Fruit fly (Drosophila melanogaster) whole organism, embryonic: ENCODE results near the gene SsRbeta.

ENCODE experiments used
- Atf-2 ChIP-seq: fragments of 200-800 bp; sonication (Bioruptor generic); optimal IDR thresholded peaks from 2 replicates; lab custom pipeline; 2016; ENCODE audit warnings: missing biosample characterization, missing genetic modification characterization
- B-H2 ChIP-seq: fragments of 200-800 bp; sonication (Bioruptor generic); optimal IDR thresholded peaks from 2 replicates; lab custom pipeline; 2018; ENCODE audit warnings: missing biosample characterization, mild to moderate bottlenecking, missing genetic modification characterization
- CG1024 ChIP-seq: fragments of 200-800 bp; sonication (Bioruptor generic); IDR thresholded peaks from 2 replicates; pipeline ENCODE4 v1.3.6; 2022; ENCODE audit warnings: missing biosample characterization, missing genetic modification characterization
- CG13624 ChIP-seq: fragments of 200-800 bp; sonication (Bioruptor generic); optimal IDR thresholded peaks from 2 replicates; lab custom pipeline; 2016; ENCODE audit warnings: missing biosample characterization, missing genetic modification characterization
- CG13775 ChIP-seq: fragments of 200-800 bp; sonication (Bioruptor generic); optimal IDR thresholded peaks from 3 replicates; lab custom pipeline; 2017; ENCODE audit warnings: missing biosample characterization, mild to moderate bottlenecking, missing genetic modification characterization
- CG13894 ChIP-seq: fragments of 200-800 bp; sonication (Bioruptor generic); optimal IDR thresholded peaks from 3 replicates; lab custom pipeline; 2018; ENCODE audit warnings: missing biosample characterization, mild to moderate bottlenecking, missing genetic modification characterization, moderate library complexity
- CG1529 ChIP-seq: fragments of 200-800 bp; sonication (Bioruptor generic); optimal IDR thresholded peaks from 3 replicates; lab custom pipeline; 2018; ENCODE audit warnings: missing biosample characterization, missing genetic modification characterization
- CG1647 ChIP-seq: fragments of 200-800 bp; sonication (Bioruptor generic); optimal IDR thresholded peaks from 3 replicates; lab custom pipeline; 2016; ENCODE audit warnings: missing biosample characterization, missing genetic modification characterization
- CG17361 ChIP-seq: fragments of 200-800 bp; sonication (Bioruptor generic); IDR thresholded peaks from 3 replicates; pipeline ENCODE4 v1.3.6; 2022; ENCODE audit warnings: missing biosample characterization, missing genetic modification characterization
- CG17802 ChIP-seq: fragments of 200-800 bp; sonication (Bioruptor generic); optimal IDR thresholded peaks from 2 replicates; lab custom pipeline; 2018; ENCODE audit warnings: missing biosample characterization, mild to moderate bottlenecking, missing genetic modification characterization, moderate library complexity
- CG1792 ChIP-seq: fragments of 200-800 bp; sonication (Bioruptor generic); optimal IDR thresholded peaks from 2 replicates; lab custom pipeline; 2016; ENCODE audit warnings: missing biosample characterization, missing genetic modification characterization
- CG18262 ChIP-seq: fragments of 200-800 bp; optimal IDR thresholded peaks from 3 replicates; lab custom pipeline; 2019; ENCODE audit warnings: missing biosample characterization, mild to moderate bottlenecking, missing genetic modification characterization, moderate library complexity
- CG2120 ChIP-seq: fragments of 200-800 bp; sonication (Bioruptor generic); optimal IDR thresholded peaks from 3 replicates; lab custom pipeline; 2016; ENCODE audit warnings: missing biosample characterization, missing genetic modification characterization
- CG32532 ChIP-seq: fragments of 200-800 bp; sonication (Bioruptor generic); IDR thresholded peaks from 2 replicates; pipeline ENCODE4 v1.3.6; 2022; ENCODE audit warnings: missing biosample characterization, missing genetic modification characterization
- CG34224 ChIP-seq: fragments of 200-800 bp; sonication (Bioruptor generic); IDR thresholded peaks from 3 replicates; pipeline ENCODE4 v1.3.6; 2022; ENCODE audit warnings: missing biosample characterization, missing genetic modification characterization; ENCODE audit not compliant: partially characterized antibody
- CG34376 ChIP-seq: fragments of 200-800 bp; sonication (Bioruptor generic); optimal IDR thresholded peaks from 2 replicates; lab custom pipeline; 2018; ENCODE audit warnings: missing biosample characterization, mild to moderate bottlenecking, missing genetic modification characterization
- CG5245 ChIP-seq: fragments of 200-800 bp; sonication (Bioruptor generic); optimal IDR thresholded peaks from 3 replicates; lab custom pipeline; 2016; ENCODE audit warnings: missing biosample characterization, missing genetic modification characterization
- CG7357 ChIP-seq: fragments of 200-800 bp; sonication (Bioruptor generic); IDR thresholded peaks from 3 replicates; pipeline ENCODE4 v1.3.6; 2022; ENCODE audit warnings: missing biosample characterization, missing genetic modification characterization
- CG7839 ChIP-seq: fragments of 200-800 bp; sonication (Bioruptor generic); optimal IDR thresholded peaks from 3 replicates; lab custom pipeline; 2018; ENCODE audit warnings: missing biosample characterization, mild to moderate bottlenecking, missing genetic modification characterization, moderate library complexity
- CG8281 ChIP-seq: fragments of 200-800 bp; sonication (Bioruptor generic); optimal IDR thresholded peaks from 2 replicates; lab custom pipeline; 2018; ENCODE audit warnings: missing biosample characterization, mild to moderate bottlenecking, missing genetic modification characterization, moderate library complexity
- CG9215 ChIP-seq: fragments of 200-800 bp; sonication (Bioruptor generic); IDR thresholded peaks from 2 replicates; pipeline ENCODE4 v1.3.6; 2022; ENCODE audit warnings: missing biosample characterization, missing genetic modification characterization
- CG9437 ChIP-seq: fragments of 200-800 bp; sonication (Bioruptor generic); optimal IDR thresholded peaks from 2 replicates; lab custom pipeline; 2018; ENCODE audit warnings: missing biosample characterization, mild to moderate bottlenecking, missing genetic modification characterization
- CG9876 ChIP-seq: fragments of 200-800 bp; sonication (Bioruptor generic); optimal IDR thresholded peaks from 2 replicates; lab custom pipeline; 2016; ENCODE audit warnings: missing biosample characterization, missing genetic modification characterization
- CoRest ChIP-seq: fragments of 200-800 bp; sonication (Bioruptor generic); optimal IDR thresholded peaks from 3 replicates; lab custom pipeline; 2018; ENCODE audit warnings: missing biosample characterization, mild to moderate bottlenecking, missing genetic modification characterization, moderate library complexity
- E2f1 ChIP-seq: fragments of 200-800 bp; sonication (Bioruptor generic); IDR thresholded peaks from 2 replicates; pipeline ENCODE4 v1.3.6; 2022; ENCODE audit warnings: missing biosample characterization, missing genetic modification characterization
- Ets65A ChIP-seq: fragments of 200-800 bp; sonication (Bioruptor generic); peaks from one replicate; lab custom pipeline; 2016; ENCODE audit warnings: missing biosample characterization, missing genetic modification characterization
- HLH3B ChIP-seq: fragments of 200-800 bp; sonication (Bioruptor generic); IDR thresholded peaks from 2 replicates; pipeline ENCODE4 v1.3.6; 2022; ENCODE audit warnings: missing biosample characterization, missing genetic modification characterization
- Hmx ChIP-seq: fragments of 200-800 bp; sonication (Bioruptor generic); optimal IDR thresholded peaks from 2 replicates; lab custom pipeline; 2016; ENCODE audit warnings: missing biosample characterization, missing genetic modification characterization
- Hr51 ChIP-seq, 2 experiments: fragments of 200-800 bp; sonication (Bioruptor generic); optimal IDR thresholded peaks; 2 replicates in 1 of 2; 3 replicates in 1 of 2; lab custom pipeline; 2016 to 2018; ENCODE audit warnings: missing biosample characterization in 2 of 2, missing genetic modification characterization in 2 of 2, mild to moderate bottlenecking in 1 of 2, moderate library complexity in 1 of 2
- NfI ChIP-seq: fragments of 200-800 bp; sonication (Bioruptor generic); optimal IDR thresholded peaks from 3 replicates; lab custom pipeline; 2018; ENCODE audit warnings: missing biosample characterization, mild to moderate bottlenecking, missing genetic modification characterization, moderate library complexity
- Xbp1 ChIP-seq: fragments of 200-800 bp; sonication (Bioruptor generic); optimal IDR thresholded peaks from 3 replicates; lab custom pipeline; 2016; ENCODE audit warnings: missing biosample characterization, mild to moderate bottlenecking, missing genetic modification characterization
- ash1 ChIP-seq: fragments of 200-800 bp; sonication (Bioruptor generic); optimal IDR thresholded peaks from 2 replicates; lab custom pipeline; 2018; ENCODE audit warnings: missing biosample characterization, mild to moderate bottlenecking, missing genetic modification characterization
- bowl ChIP-seq: fragments of 200-800 bp; sonication (Bioruptor generic); IDR thresholded peaks from 2 replicates; pipeline ENCODE4 v1.3.6; 2022; ENCODE audit warnings: missing biosample characterization, missing genetic modification characterization
- cad ChIP-seq: fragments of >200 bp; optimal IDR thresholded peaks from 2 replicates; lab custom pipeline; 2017; ENCODE audit warnings: missing biosample characterization, missing genetic modification characterization
- crol ChIP-seq: fragments of 200-800 bp; sonication (Bioruptor generic); IDR thresholded peaks from 2 replicates; pipeline ENCODE4 v1.3.6; 2022; ENCODE audit warnings: missing biosample characterization, missing genetic modification characterization
- cwo ChIP-seq: fragments of 200-800 bp; sonication (Bioruptor generic); optimal IDR thresholded peaks from 3 replicates; lab custom pipeline; 2017; ENCODE audit warnings: missing biosample characterization, missing genetic modification characterization, mild to moderate bottlenecking, moderate library complexity, missing genetic modification reagents
- da ChIP-seq: fragments of 200-800 bp; sonication (Bioruptor generic); optimal IDR thresholded peaks from 2 replicates; lab custom pipeline; 2016; ENCODE audit warnings: missing biosample characterization, missing genetic modification characterization
- dpn ChIP-seq, 2 experiments: fragments of 200-800 bp; sonication (Bioruptor generic); optimal IDR thresholded peaks; 3 replicates each; lab custom pipeline; 2016; ENCODE audit warnings: missing biosample characterization in 2 of 2, missing genetic modification characterization in 2 of 2
- esg ChIP-seq: fragments of 200-800 bp; sonication (Bioruptor generic); conservative IDR thresholded peaks from 2 replicates; pipeline ENCODE4 v1.3.6; 2022; ENCODE audit warnings: missing biosample characterization, missing genetic modification characterization
- ken ChIP-seq: fragments of 200-800 bp; sonication (Bioruptor generic); IDR thresholded peaks from 3 replicates; pipeline ENCODE4 v1.3.6; 2022; ENCODE audit warnings: missing biosample characterization, missing genetic modification characterization
- klu ChIP-seq: fragments of 200-800 bp; sonication (Bioruptor generic); IDR thresholded peaks from 2 replicates; pipeline ENCODE4 v1.3.6; 2022; ENCODE audit warnings: missing biosample characterization, missing genetic modification characterization
- knrl ChIP-seq: fragments of 200-800 bp; sonication (Bioruptor generic); IDR thresholded peaks from 3 replicates; pipeline ENCODE4 v1.3.6; 2022; ENCODE audit warnings: missing biosample characterization, missing genetic modification characterization; ENCODE audit not compliant: partially characterized antibody
- nerfin-1 ChIP-seq: fragments of 200-800 bp; sonication (Bioruptor generic); optimal IDR thresholded peaks from 3 replicates; lab custom pipeline; 2019; ENCODE audit warnings: missing biosample characterization, mild to moderate bottlenecking, missing genetic modification characterization, moderate library complexity
- pho ChIP-seq: fragments of 200-800 bp; sonication (Bioruptor generic); optimal IDR thresholded peaks from 2 replicates; lab custom pipeline; 2016; ENCODE audit warnings: missing biosample characterization, missing genetic modification characterization
- phol ChIP-seq: fragments of 200-800 bp; sonication (Bioruptor generic); optimal IDR thresholded peaks from 3 replicates; lab custom pipeline; 2018; ENCODE audit warnings: missing biosample characterization, mild to moderate bottlenecking, missing genetic modification characterization, moderate library complexity
- sna ChIP-seq: fragments of 200-800 bp; sonication (Bioruptor generic); IDR thresholded peaks from 2 replicates; pipeline ENCODE4 v1.3.6; 2022; ENCODE audit warnings: missing biosample characterization, missing genetic modification characterization; ENCODE audit not compliant: partially characterized antibody
- sqz ChIP-seq: fragments of 200-800 bp; sonication (Bioruptor generic); optimal IDR thresholded peaks from 3 replicates; lab custom pipeline; 2018; ENCODE audit warnings: missing biosample characterization, mild to moderate bottlenecking, missing genetic modification characterization
- sr ChIP-seq: fragments of 200-800 bp; sonication (Bioruptor generic); IDR thresholded peaks from 3 replicates; pipeline ENCODE4 v1.3.6; 2022; ENCODE audit warnings: missing biosample characterization, missing genetic modification characterization
- wdn ChIP-seq: fragments of 200-800 bp; sonication (Bioruptor generic); IDR thresholded peaks from 2 replicates; pipeline ENCODE4 v1.3.6; 2022; ENCODE audit warnings: missing biosample characterization, missing genetic modification characterization
- wor ChIP-seq: fragments of 200-800 bp; sonication (Bioruptor generic); IDR thresholded peaks from 2 replicates; pipeline ENCODE4 v1.3.6; 2022; ENCODE audit warnings: missing biosample characterization, missing genetic modification characterization
- zfh2 ChIP-seq: fragments of 200-800 bp; sonication (Bioruptor generic); optimal IDR thresholded peaks from 2 replicates; lab custom pipeline; 2016; ENCODE audit warnings: missing biosample characterization, missing genetic modification characterization

Gene SsRbeta

dm6 chr3L:16146539-16146934 is 17.1 kb downstream of the SsRbeta start (continued):
- TF ChIP-seq CG9215 (GFP tag; lab: Robert Waterston, UW) (peak; percentile 44; the same call in 1 of the 2 replicates), CG13775 (GFP tag; lab: Kevin White, UChicago) (peak; percentile 16), Hmx (GFP tag; lab: Kevin White, UChicago) (no peak), CG17361 (GFP tag; lab: Robert Waterston, UW) (0 out of 3 replicates have a peak, but pooled peaks have one; percentile 18), pho (GFP tag; lab: Kevin White, UChicago) (peak; percentile 5), bowl (GFP tag; lab: Robert Waterston, UW) (no peak), CG13624 (GFP tag; lab: Kevin White, UChicago) (peak; percentile 28), phol (tag; lab: Kevin White, UChicago) (peak; percentile 14), B-H2 (GFP tag; lab: Kevin White, UChicago) (peak; percentile 19), cwo (GFP tag; lab: Kevin White, UChicago) (peak; percentile 16), wor (GFP tag; lab: Robert Waterston, UW) (no peak), sqz (GFP tag; lab: Kevin White, UChicago) (no peak), da (GFP tag; lab: Kevin White, UChicago) (no peak), dpn (GFP tag; optimal IDR thresholded peaks at IDR 0.05; lab: Kevin White, UChicago) (peak in 1 of 2 experiments; percentile 0), CG7839 (tag; lab: Kevin White, UChicago) (peak; percentile 64), CG13894 (tag; lab: Kevin White, UChicago) (peak; percentile 45), CG7357 (GFP tag; lab: Robert Waterston, UW) (0 out of 3 replicates have a peak, but pooled peaks have one; percentile 17), CG2120 (GFP tag; lab: Kevin White, UChicago) (peak; percentile 71), esg (GFP tag; lab: Robert Waterston, UW) (0 out of 2 replicates have a peak, but pooled peaks have one; percentile 8), CG9437 (peak; percentile 19), E2f1 (GFP tag; lab: Robert Waterston, UW) (0 out of 2 replicates have a peak, but pooled peaks have one; percentile 11), Hr51 (GFP tag; optimal IDR thresholded peaks at IDR 0.05; lab: Kevin White, UChicago) (peak in 1 of 2 experiments; percentile 53), zfh2 (GFP tag; lab: Kevin White, UChicago) (peak; percentile 9), CG18262 (tag; lab: Kevin White, UChicago) (peak; percentile 6), NfI (GFP tag; lab: Kevin White, UChicago) (peak; percentile 43), Xbp1 (peak; percentile 21), HLH3B (GFP tag; lab: Robert Waterston, UW) (0 out of 2 replicates have a peak, but pooled peaks have one; percentile 11), CG34376 (peak; percentile 16), sr (GFP tag; lab: Robert Waterston, UW) (peak; percentile 37; the same call in 1 of the 3 replicates), klu (GFP tag; lab: Robert Waterston, UW) (0 out of 2 replicates have a peak, but pooled peaks have one; percentile 31), CG17802 (tag; lab: Kevin White, UChicago) (no peak)

- TF ChIP-seq CG5245 (GFP tag; lab: Kevin White, UChicago) (no peak), CG1792 (no peak), ash1 (GFP tag; lab: Kevin White, UChicago) (no peak), ken (no peak), Ets65A (GFP tag; lab: Kevin White, UChicago) (no peak), sna (GFP tag; lab: Robert Waterston, UW) (no peak), CG32532 (no peak), CG1647 (GFP tag; lab: Kevin White, UChicago) (no peak), pho (GFP tag; lab: Kevin White, UChicago) (no peak), CG1024 (GFP tag; lab: Robert Waterston, UW) (no peak), CG34224 (GFP tag; lab: Robert Waterston, UW) (no peak), nerfin-1 (tag; lab: Kevin White, UChicago) (no peak), CoRest (no peak), CG8281 (no peak), CG9876 (GFP tag; lab: Kevin White, UChicago) (no peak), Atf-2 (GFP tag; lab: Kevin White, UChicago) (no peak), CG1529 (GFP tag; lab: Kevin White, UChicago) (no peak), knrl (GFP tag; lab: Robert Waterston, UW) (no peak), cad (GFP tag; lab: Kevin White, UChicago) (no peak), crol (GFP tag; lab: Robert Waterston, UW) (peak; percentile 57), wdn (GFP tag; lab: Robert Waterston, UW) (no peak)
These were observed 17.9 kb downstream of the SsRbeta start for dm6 chr3L:16147325-16147724.
